Fruit fly (Drosophila melanogaster): ENCODE data around the gene daed.
A peak's percentile ranks its signal among the peaks of the same experiment; 100 is the strongest.

The daed gene

DNA sequence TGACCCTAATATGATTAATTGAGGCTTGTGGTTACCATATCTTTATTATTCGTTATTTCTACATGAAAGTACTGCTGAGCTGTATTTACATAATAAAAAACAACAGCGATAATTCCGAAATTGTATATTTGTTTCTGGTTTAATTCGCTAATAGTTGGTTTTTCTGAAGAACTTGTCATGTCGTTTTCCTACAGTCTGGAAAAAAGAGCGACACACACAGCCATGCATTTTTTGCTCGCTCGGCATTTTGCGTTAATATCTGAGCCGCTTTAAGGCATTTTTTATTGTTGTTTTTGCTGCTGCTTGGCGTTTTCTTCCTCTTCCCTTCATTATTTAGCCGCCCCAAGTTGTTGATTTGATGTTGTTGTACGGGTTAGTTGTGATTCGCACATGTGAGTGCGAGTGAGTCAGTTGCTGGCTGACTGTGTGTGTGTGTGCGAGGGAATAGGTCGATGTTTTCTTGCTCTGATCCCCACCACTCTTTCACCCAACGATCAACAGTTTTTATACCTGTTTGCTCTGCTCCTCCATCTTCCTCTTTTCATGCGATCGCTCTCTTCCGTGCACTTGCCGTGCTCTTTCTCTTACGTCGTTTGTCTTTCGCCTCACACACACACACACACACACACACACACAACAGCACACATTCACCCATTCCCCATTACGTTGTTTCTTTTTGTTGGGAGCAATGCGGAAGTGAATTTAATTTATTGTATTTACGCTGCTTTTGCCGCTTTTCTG, 40.9 kb downstream of the daed start (continued):
- peak; percentile 65 for TF ChIP-seq CG1621 (tag; optimal IDR thresholded peaks at IDR 0.05)
- no peak for TF ChIP-seq eg (GFP tag; IDR thresholded peaks at IDR 0.05)
- peak; percentile 48 for TF ChIP-seq CG6792 (GFP tag; optimal IDR thresholded peaks at IDR 0.05)
- TF ChIP-seq CG11902 (GFP tag; optimal IDR thresholded peaks at IDR 0.05) = no peak
- peak; percentile 80 for TF ChIP-seq svp (GFP tag)
- peak; percentile 86 for TF ChIP-seq Eip78C (GFP tag)
- no peak for TF ChIP-seq CG10669 (GFP tag; optimal IDR thresholded peaks at IDR 0.05)
- no peak for TF ChIP-seq CG3032 (tag; optimal IDR thresholded peaks at IDR 0.05)
- peak; percentile 45 to 71 for TF ChIP-seq ss (GFP tag; optimal IDR thresholded peaks at IDR 0.05)
- no peak for TF ChIP-seq Hr38 (GFP tag; optimal IDR thresholded peaks at IDR 0.05)
- TF ChIP-seq topi (GFP tag; optimal IDR thresholded peaks at IDR 0.05) = peak; percentile 51
- TF ChIP-seq CG34406 (GFP tag; optimal IDR thresholded peaks at IDR 0.05) = no peak
- TF ChIP-seq Eip75B (GFP tag; optimal IDR thresholded peaks at IDR 0.05) = peak; percentile 9
- peak; percentile 56 for TF ChIP-seq CG10631 (GFP tag; optimal IDR thresholded peaks at IDR 0.05)
- TF ChIP-seq CG8319 (GFP tag; optimal IDR thresholded peaks at IDR 0.05) = no peak
- no peak for TF ChIP-seq CG4318 (GFP tag; optimal IDR thresholded peaks at IDR 0.05)
- no peak for TF ChIP-seq achi (GFP tag; optimal IDR thresholded peaks at IDR 0.05)
- peak; percentile 59; the same call in 1 of the 2 replicates for TF ChIP-seq CG15336 (GFP tag; IDR thresholded peaks at IDR 0.05)
- peak; percentile 43 for TF ChIP-seq CG6854 (GFP tag; optimal IDR thresholded peaks at IDR 0.05)
- TF ChIP-seq Smox (GFP tag; optimal IDR thresholded peaks at IDR 0.05) = peak; percentile 48
- TF ChIP-seq Blimp-1 (GFP tag; optimal IDR thresholded peaks at IDR 0.05) = no peak
- TF ChIP-seq CG11294 (GFP tag; IDR thresholded peaks at IDR 0.05) = no peak
- TF ChIP-seq Gug (GFP tag; IDR thresholded peaks at IDR 0.05) = 0 out of 2 replicates have a peak, but pooled peaks have one; percentile 15
- TF ChIP-seq fd85E (GFP tag; optimal IDR thresholded peaks at IDR 0.05) = no peak

DNA sequence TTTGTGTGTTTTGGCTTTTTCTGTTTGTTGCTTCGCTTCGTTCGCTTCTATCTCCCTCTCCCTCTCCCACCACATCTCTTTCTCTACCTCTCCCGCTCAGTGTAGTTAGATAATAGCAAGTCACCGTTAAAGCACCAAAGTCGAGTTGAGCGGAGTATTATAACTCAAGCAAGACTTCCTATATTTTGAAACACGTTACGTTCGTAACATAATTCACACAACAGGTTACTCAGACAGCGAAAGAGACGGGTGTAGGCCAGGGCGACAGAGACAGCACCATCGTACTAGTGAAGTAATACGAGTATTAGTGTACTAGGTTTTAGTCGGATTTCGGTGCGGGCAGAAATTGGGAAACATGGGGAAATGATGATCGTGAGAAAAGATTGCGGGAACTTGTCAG, 42.5 kb downstream of the daed start:
- peak; percentile 16 for TF ChIP-seq fkh (GFP tag; optimal IDR thresholded peaks at IDR 0.05)
- TF ChIP-seq Lpt (GFP tag; optimal IDR thresholded peaks at IDR 0.05) = peak; percentile 6
- no peak for TF ChIP-seq lz (GFP tag; optimal IDR thresholded peaks at IDR 0.05)

DNA sequence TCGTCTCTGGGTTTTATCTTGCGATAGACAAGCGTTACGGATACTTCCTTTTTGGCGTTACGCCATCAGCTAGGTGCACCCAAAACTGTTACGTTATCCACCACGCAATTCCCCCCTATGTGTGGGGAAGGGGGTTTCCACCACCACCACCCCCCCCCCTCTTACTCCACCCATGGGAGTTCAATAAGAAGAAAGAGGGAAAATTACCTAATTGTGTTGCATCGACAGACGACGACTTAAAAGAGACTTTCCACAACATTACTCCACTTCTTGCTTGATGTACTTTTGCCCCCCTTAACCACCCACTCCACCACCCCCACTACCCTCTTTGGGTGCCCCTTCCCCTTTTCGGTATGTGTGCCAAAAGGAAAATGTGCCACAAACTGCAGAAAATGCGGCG, 42.9 kb downstream of the daed start:
- TF ChIP-seq esn (GFP tag; optimal IDR thresholded peaks at IDR 0.05) = no peak
- TF ChIP-seq Sox14 (GFP tag; optimal IDR thresholded peaks at IDR 0.05) = no peak
- no peak for TF ChIP-seq fd59A (GFP tag; optimal IDR thresholded peaks at IDR 0.05)
- TF ChIP-seq OdsH (GFP tag; optimal IDR thresholded peaks at IDR 0.05) = no peak
- TF ChIP-seq ss (GFP tag; optimal IDR thresholded peaks at IDR 0.05) = no peak
- no peak for TF ChIP-seq lz (GFP tag; optimal IDR thresholded peaks at IDR 0.05)
- no peak for TF ChIP-seq Met (GFP tag; optimal IDR thresholded peaks at IDR 0.05)
- TF ChIP-seq Gug (GFP tag; IDR thresholded peaks at IDR 0.05) = no peak
- no peak for TF ChIP-seq Eip93F (GFP tag; optimal IDR thresholded peaks at IDR 0.05)
- TF ChIP-seq achi (GFP tag; optimal IDR thresholded peaks at IDR 0.05) = no peak
- no peak for TF ChIP-seq cyc (GFP tag; optimal IDR thresholded peaks at IDR 0.05)
- TF ChIP-seq CG8632 (GFP tag; optimal IDR thresholded peaks at IDR 0.05) = no peak
- TF ChIP-seq Smox (GFP tag; optimal IDR thresholded peaks at IDR 0.05) = no peak
- TF ChIP-seq net (GFP tag; optimal IDR thresholded peaks at IDR 0.05) = no peak
- TF ChIP-seq Hr38 (GFP tag; optimal IDR thresholded peaks at IDR 0.05) = no peak
- no peak for TF ChIP-seq vri (GFP tag; optimal IDR thresholded peaks at IDR 0.05)
- no peak for TF ChIP-seq CG6792 (GFP tag; optimal IDR thresholded peaks at IDR 0.05)
- TF ChIP-seq svp (GFP tag) = no peak
- TF ChIP-seq topi (GFP tag; optimal IDR thresholded peaks at IDR 0.05) = no peak
- TF ChIP-seq CG8119 (GFP tag; IDR thresholded peaks at IDR 0.05) = no peak
